Fruit fly (Drosophila melanogaster) whole organism, embryonic: ENCODE measurements around the gene Upf2.

Source experiments
- Atf3 ChIP-seq: fragments of 200-800 bp; sonication (Bioruptor generic); optimal IDR thresholded peaks from 3 replicates; lab custom pipeline; 2016; ENCODE audit warnings: missing biosample characterization, missing genetic modification characterization
- BEAF-32 ChIP-seq: fragments of 200-800 bp; sonication (Bioruptor generic); optimal IDR thresholded peaks from 3 replicates; lab custom pipeline; 2017; ENCODE audit warnings: missing biosample characterization, missing genetic modification characterization, mild to moderate bottlenecking, moderate library complexity, missing genetic modification reagents
- Bteb2 ChIP-seq: fragments of 200-800 bp; sonication (Bioruptor generic); optimal IDR thresholded peaks from 2 replicates; lab custom pipeline; 2016; ENCODE audit warnings: missing biosample characterization, missing genetic modification characterization
- CG10147 ChIP-seq: fragments of 200-800 bp; sonication (Bioruptor generic); optimal IDR thresholded peaks from 2 replicates; lab custom pipeline; 2019; ENCODE audit warnings: missing biosample characterization, mild to moderate bottlenecking, missing genetic modification characterization, moderate library complexity
- CG1024 ChIP-seq: fragments of 200-800 bp; sonication (Bioruptor generic); IDR thresholded peaks from 2 replicates; pipeline ENCODE4 v1.3.6; 2022; ENCODE audit warnings: missing biosample characterization, missing genetic modification characterization
- CG13287 ChIP-seq: fragments of 200-800 bp; sonication (Bioruptor generic); IDR thresholded peaks from 2 replicates; pipeline ENCODE4 v1.3.6; 2022; ENCODE audit warnings: missing biosample characterization, missing genetic modification characterization; ENCODE audit not compliant: partially characterized antibody
- CG13894 ChIP-seq: fragments of 200-800 bp; sonication (Bioruptor generic); optimal IDR thresholded peaks from 3 replicates; lab custom pipeline; 2018; ENCODE audit warnings: missing biosample characterization, mild to moderate bottlenecking, missing genetic modification characterization, moderate library complexity
- CG15073 ChIP-seq: fragments of 200-800 bp; sonication (Bioruptor generic); optimal IDR thresholded peaks from 2 replicates; lab custom pipeline; 2016; ENCODE audit warnings: missing biosample characterization, missing genetic modification characterization
- CG1602 ChIP-seq: fragments of 200-800 bp; sonication (Bioruptor generic); optimal IDR thresholded peaks from 3 replicates; lab custom pipeline; 2016; ENCODE audit warnings: missing biosample characterization, missing genetic modification characterization
- CG17328 ChIP-seq: fragments of 200-800 bp; sonication (Bioruptor generic); IDR thresholded peaks from 2 replicates; pipeline ENCODE4 v1.3.6; 2022; ENCODE audit warnings: missing biosample characterization, missing genetic modification characterization
- CG17361 ChIP-seq: fragments of 200-800 bp; sonication (Bioruptor generic); IDR thresholded peaks from 3 replicates; pipeline ENCODE4 v1.3.6; 2022; ENCODE audit warnings: missing biosample characterization, missing genetic modification characterization
- CG17612 ChIP-seq: fragments of 200-800 bp; sonication (Bioruptor generic); IDR thresholded peaks from 2 replicates; pipeline ENCODE4 v1.3.6; 2022; ENCODE audit warnings: missing biosample characterization, missing genetic modification characterization
- CG2678 ChIP-seq: fragments of 200-800 bp; sonication (Bioruptor generic); optimal IDR thresholded peaks from 3 replicates; lab custom pipeline; 2019; ENCODE audit warnings: missing biosample characterization, mild to moderate bottlenecking, missing genetic modification characterization, moderate library complexity
- CG3065 ChIP-seq: fragments of 200-800 bp; sonication (Bioruptor generic); optimal IDR thresholded peaks from 2 replicates; lab custom pipeline; 2016; ENCODE audit warnings: missing biosample characterization, missing genetic modification characterization
- CG43689 ChIP-seq: fragments of 200-800 bp; sonication (Bioruptor generic); IDR thresholded peaks from 2 replicates; pipeline ENCODE4 v1.3.6; 2022; ENCODE audit warnings: missing biosample characterization, missing genetic modification characterization
- CG6854 ChIP-seq: fragments of 200-800 bp; sonication (Bioruptor generic); optimal IDR thresholded peaks from 3 replicates; lab custom pipeline; 2017; ENCODE audit warnings: missing biosample characterization, mild to moderate bottlenecking, missing genetic modification characterization
- CG9215 ChIP-seq: fragments of 200-800 bp; sonication (Bioruptor generic); IDR thresholded peaks from 2 replicates; pipeline ENCODE4 v1.3.6; 2022; ENCODE audit warnings: missing biosample characterization, missing genetic modification characterization
- Dp ChIP-seq: fragments of 200-800 bp; sonication (Bioruptor generic); optimal IDR thresholded peaks from 2 replicates; lab custom pipeline; 2018; ENCODE audit warnings: missing biosample characterization, mild to moderate bottlenecking, missing genetic modification characterization, moderate library complexity
- E2f2 ChIP-seq: fragments of 200-800 bp; sonication (Bioruptor generic); IDR thresholded peaks from 2 replicates; pipeline ENCODE4 v1.3.6; 2022; ENCODE audit warnings: missing biosample characterization, missing genetic modification characterization
- Fer2 ChIP-seq: fragments of 200-800 bp; sonication (Bioruptor generic); optimal IDR thresholded peaks from 2 replicates; lab custom pipeline; 2018; ENCODE audit warnings: missing biosample characterization, mild to moderate bottlenecking, missing genetic modification characterization, moderate library complexity
- Hmr ChIP-seq: fragments of 200-800 bp; sonication (Bioruptor generic); optimal IDR thresholded peaks from 3 replicates; lab custom pipeline; 2017; ENCODE audit warnings: mild to moderate bottlenecking, missing biosample characterization, missing genetic modification reagents, missing genetic modification characterization
- Hmx ChIP-seq: fragments of 200-800 bp; sonication (Bioruptor generic); optimal IDR thresholded peaks from 2 replicates; lab custom pipeline; 2016; ENCODE audit warnings: missing biosample characterization, missing genetic modification characterization
- Lpt ChIP-seq: fragments of >200 bp; optimal IDR thresholded peaks from 2 replicates; lab custom pipeline; 2018; ENCODE audit warnings: missing biosample characterization, missing genetic modification characterization
- MTF-1 ChIP-seq: fragments of 200-800 bp; sonication (Bioruptor generic); optimal IDR thresholded peaks from 2 replicates; lab custom pipeline; 2018; ENCODE audit warnings: missing biosample characterization, mild to moderate bottlenecking, missing genetic modification characterization, borderline replicate concordance
- Myb ChIP-seq: fragments of 200-800 bp; sonication (Bioruptor generic); optimal IDR thresholded peaks from 2 replicates; lab custom pipeline; 2016; ENCODE audit warnings: missing biosample characterization, missing genetic modification characterization
- Opbp ChIP-seq: fragments of 200-800 bp; sonication (Bioruptor generic); IDR thresholded peaks from 3 replicates; pipeline ENCODE4 v1.3.6; 2022; ENCODE audit warnings: missing biosample characterization, missing genetic modification characterization; ENCODE audit not compliant: partially characterized antibody
- Ravus ChIP-seq: fragments of 200-800 bp; sonication (Bioruptor generic); IDR thresholded peaks from 2 replicates; pipeline ENCODE4 v1.3.6; 2022; ENCODE audit warnings: missing biosample characterization, missing genetic modification characterization
- Ssrp ChIP-seq: fragments of 200-800 bp; sonication (Bioruptor generic); optimal IDR thresholded peaks from 2 replicates; lab custom pipeline; 2018; ENCODE audit warnings: missing biosample characterization, mild to moderate bottlenecking, missing genetic modification characterization, moderate library complexity
- Xbp1 ChIP-seq: fragments of 200-800 bp; sonication (Bioruptor generic); optimal IDR thresholded peaks from 3 replicates; lab custom pipeline; 2016; ENCODE audit warnings: missing biosample characterization, mild to moderate bottlenecking, missing genetic modification characterization
- Xrp1 ChIP-seq: fragments of 200-800 bp; sonication (Bioruptor generic); IDR thresholded peaks from 2 replicates; pipeline ENCODE4 v1.3.6; 2022; ENCODE audit warnings: missing biosample characterization, missing genetic modification characterization
- YL-1 ChIP-seq: fragments of 200-800 bp; sonication (Bioruptor generic); optimal IDR thresholded peaks from 3 replicates; lab custom pipeline; 2017; ENCODE audit warnings: missing biosample characterization, mild to moderate bottlenecking, missing genetic modification characterization
- br ChIP-seq: fragments of >200 bp; optimal IDR thresholded peaks from 2 replicates; lab custom pipeline; 2017
- btn ChIP-seq: fragments of 200-800 bp; sonication (Bioruptor generic); optimal IDR thresholded peaks from 2 replicates; lab custom pipeline; 2016; ENCODE audit warnings: missing biosample characterization, missing genetic modification characterization
- cg ChIP-seq: fragments of 200-800 bp; sonication (Bioruptor generic); optimal IDR thresholded peaks from 3 replicates; lab custom pipeline; 2019; ENCODE audit warnings: missing biosample characterization, mild to moderate bottlenecking, missing genetic modification characterization, moderate library complexity
- croc ChIP-seq: fragments of 200-800 bp; sonication (Bioruptor generic); conservative IDR thresholded peaks from 3 replicates; pipeline ENCODE4 v1.3.6; 2022; ENCODE audit warnings: missing biosample characterization, missing genetic modification characterization
- da ChIP-seq: fragments of 200-800 bp; sonication (Bioruptor generic); optimal IDR thresholded peaks from 2 replicates; lab custom pipeline; 2016; ENCODE audit warnings: missing biosample characterization, missing genetic modification characterization
- dimm ChIP-seq: fragments of 200-800 bp; sonication (Bioruptor generic); IDR thresholded peaks from 2 replicates; pipeline ENCODE4 v1.3.6; 2022; ENCODE audit warnings: missing biosample characterization, missing genetic modification characterization
- esg ChIP-seq: fragments of 200-800 bp; sonication (Bioruptor generic); conservative IDR thresholded peaks from 2 replicates; pipeline ENCODE4 v1.3.6; 2022; ENCODE audit warnings: missing biosample characterization, missing genetic modification characterization
- fd64A ChIP-seq: fragments of 200-800 bp; sonication (Bioruptor generic); optimal IDR thresholded peaks from 3 replicates; lab custom pipeline; 2018; ENCODE audit warnings: missing biosample characterization, mild to moderate bottlenecking, missing genetic modification characterization
- fd96Cb ChIP-seq: fragments of 200-800 bp; sonication (Bioruptor generic); optimal IDR thresholded peaks from 2 replicates; lab custom pipeline; 2018; ENCODE audit warnings: missing biosample characterization, mild to moderate bottlenecking, missing genetic modification characterization, moderate library complexity
- gem ChIP-seq: fragments of 200-800 bp; sonication (Bioruptor generic); optimal IDR thresholded peaks from 2 replicates; lab custom pipeline; 2019; ENCODE audit warnings: missing biosample characterization, mild to moderate bottlenecking, missing genetic modification characterization, moderate library complexity
- gfzf ChIP-seq: fragments of 200-800 bp; sonication (Bioruptor generic); optimal IDR thresholded peaks from 2 replicates; lab custom pipeline; 2016; ENCODE audit warnings: missing biosample characterization, mild to moderate bottlenecking, missing genetic modification characterization, moderate library complexity
- hb ChIP-seq: fragments of 200-800 bp; sonication (Bioruptor generic); IDR thresholded peaks from 3 replicates; pipeline ENCODE4 v1.3.6; 2022; ENCODE audit warnings: missing biosample characterization, missing genetic modification characterization; ENCODE audit not compliant: partially characterized antibody
- hth ChIP-seq: fragments of >200 bp; optimal IDR thresholded peaks from 2 replicates; lab custom pipeline; 2017; ENCODE audit warnings: inconsistent platforms
- jing ChIP-seq: fragments of 200-800 bp; sonication (Bioruptor generic); optimal IDR thresholded peaks from 2 replicates; lab custom pipeline; 2018; ENCODE audit warnings: missing biosample characterization, mild to moderate bottlenecking, missing genetic modification characterization
- lmd ChIP-seq: fragments of 200-800 bp; sonication (Bioruptor generic); IDR thresholded peaks from 2 replicates; pipeline ENCODE4 v1.3.6; 2022; ENCODE audit warnings: missing biosample characterization, missing genetic modification characterization
- sna ChIP-seq: fragments of 200-800 bp; sonication (Bioruptor generic); IDR thresholded peaks from 2 replicates; pipeline ENCODE4 v1.3.6; 2022; ENCODE audit warnings: missing biosample characterization, missing genetic modification characterization; ENCODE audit not compliant: partially characterized antibody
- tgo ChIP-seq: fragments of 200-800 bp; sonication (Bioruptor generic); IDR thresholded peaks from 3 replicates; pipeline ENCODE4 v1.3.6; 2022; ENCODE audit warnings: missing biosample characterization, missing genetic modification characterization
- unc-4 ChIP-seq: fragments of 200-800 bp; sonication (Bioruptor generic); IDR thresholded peaks from 2 replicates; pipeline ENCODE4 v1.3.6; 2022; ENCODE audit warnings: missing biosample characterization, missing genetic modification characterization; ENCODE audit not compliant: partially characterized antibody

The Upf2 gene

DNA sequence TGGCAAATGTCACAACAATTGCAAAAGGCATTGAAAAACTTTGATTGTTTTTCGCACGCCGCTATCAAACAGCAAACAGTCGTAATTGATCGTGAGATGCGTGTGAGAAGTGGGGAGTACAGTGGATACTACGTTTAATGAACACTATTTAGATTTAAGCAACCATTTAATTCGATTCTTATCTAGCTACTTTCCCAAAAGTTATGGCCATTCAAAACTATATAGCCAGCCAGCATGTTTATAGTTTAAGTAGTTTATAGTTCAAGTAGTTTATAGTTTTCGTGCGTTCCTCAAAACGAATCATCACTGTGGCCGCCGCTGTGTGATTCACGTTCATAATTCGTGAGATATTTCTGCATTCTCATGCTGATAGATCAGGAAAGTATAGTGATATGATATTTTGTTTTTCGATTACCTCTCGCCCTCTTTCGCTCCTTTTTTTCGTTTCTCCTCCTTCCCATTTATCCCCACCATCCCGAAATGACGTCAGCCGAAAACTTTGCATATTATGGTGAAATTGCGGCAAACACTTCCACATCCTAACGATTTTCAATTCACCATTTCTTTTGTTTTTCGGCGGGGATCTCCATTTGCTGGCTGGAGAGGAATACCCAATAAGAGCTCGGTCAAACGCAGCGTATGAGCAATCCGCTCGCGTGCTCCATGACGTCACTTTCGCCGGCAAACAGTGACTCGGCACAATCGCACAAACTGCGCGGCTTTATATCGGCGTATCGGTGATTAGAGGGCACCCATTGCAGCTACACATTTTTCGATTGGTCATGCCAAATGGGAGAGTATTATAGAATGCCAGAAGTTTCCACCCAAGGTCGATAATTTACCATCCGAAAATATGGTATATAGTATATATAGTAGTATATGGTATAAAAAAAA lies 38.4 kb upstream of the Upf2 start (continued):
- peak; percentile 37 for TF ChIP-seq Hmx (GFP tag; lab: Kevin White, UChicago)
- no peak for TF ChIP-seq CG43689 (GFP tag; lab: Robert Waterston, UW)
- peak; percentile 47 for TF ChIP-seq Xbp1 (GFP tag; lab: Kevin White, UChicago)
- no peak for TF ChIP-seq br (lab: Kevin White, UChicago)
- peak; percentile 47; the same call in 1 of the 2 replicates for TF ChIP-seq CG9215 (GFP tag; lab: Robert Waterston, UW)
- no peak for TF ChIP-seq Dp (GFP tag; lab: Kevin White, UChicago)
- TF ChIP-seq cg (GFP tag; lab: Kevin White, UChicago): no peak
- no peak for TF ChIP-seq sna
- no peak for TF ChIP-seq CG3065
- peak; percentile 69 for TF ChIP-seq CG10147 (GFP tag; lab: Kevin White, UChicago)
- TF ChIP-seq CG1024 (GFP tag; lab: Robert Waterston, UW): 0 out of 2 replicates have a peak, but pooled peaks have one; percentile 14
- no peak for TF ChIP-seq dimm (GFP tag; lab: Robert Waterston, UW)
- TF ChIP-seq MTF-1 (GFP tag; lab: Kevin White, UChicago): no peak
- TF ChIP-seq Bteb2 (GFP tag; lab: Kevin White, UChicago): peak; percentile 49
- TF ChIP-seq Myb (GFP tag; lab: Kevin White, UChicago): peak; percentile 61
- peak; percentile 20 for TF ChIP-seq CG1602 (GFP tag; lab: Kevin White, UChicago)
- TF ChIP-seq hb: no peak
- TF ChIP-seq gfzf (GFP tag; lab: Kevin White, UChicago): no peak
- TF ChIP-seq esg (GFP tag; lab: Robert Waterston, UW): peak; percentile 42
- TF ChIP-seq Ravus (GFP tag; lab: Robert Waterston, UW): no peak; the same call in 1 of the 2 replicates
- TF ChIP-seq Hmr (GFP tag; lab: Kevin White, UChicago): peak; percentile 84
- no peak for TF ChIP-seq da (GFP tag; lab: Kevin White, UChicago)
- TF ChIP-seq Ssrp (tag; lab: Kevin White, UChicago): no peak
- TF ChIP-seq tgo (GFP tag; lab: Robert Waterston, UW): peak; percentile 60
- peak; percentile 49 for TF ChIP-seq CG6854 (GFP tag; lab: Kevin White, UChicago)
- TF ChIP-seq fd96Cb: peak; percentile 7
- peak; percentile 74 for TF ChIP-seq gem (tag; lab: Kevin White, UChicago)
- no peak for TF ChIP-seq Atf3 (GFP tag; lab: Kevin White, UChicago)
- peak; percentile 54 for TF ChIP-seq Fer2 (tag; lab: Kevin White, UChicago)
- 0 out of 2 replicates have a peak, but pooled peaks have one; percentile 46 for TF ChIP-seq CG17612 (GFP tag; lab: Robert Waterston, UW)
- TF ChIP-seq CG15073 (GFP tag; lab: Kevin White, UChicago): no peak
- TF ChIP-seq E2f2 (GFP tag; lab: Robert Waterston, UW): peak; percentile 17; the same call in 1 of the 2 replicates
- TF ChIP-seq BEAF-32 (GFP tag; lab: Kevin White, UChicago): no peak
- TF ChIP-seq hth (lab: Kevin White, UChicago): no peak
- TF ChIP-seq Lpt (GFP tag; lab: Kevin White, UChicago): no peak
- no peak for TF ChIP-seq Opbp (GFP tag; lab: Robert Waterston, UW)
- TF ChIP-seq YL-1 (GFP tag; lab: Kevin White, UChicago): no peak
- no peak for TF ChIP-seq fd64A (GFP tag; lab: Kevin White, UChicago)
- no peak for TF ChIP-seq CG13287 (GFP tag; lab: Robert Waterston, UW)
- peak; percentile 52 for TF ChIP-seq CG17328
- TF ChIP-seq Xrp1 (GFP tag; lab: Robert Waterston, UW): peak; percentile 54; the same call in 1 of the 2 replicates
- TF ChIP-seq unc-4 (GFP tag; lab: Robert Waterston, UW): no peak
- TF ChIP-seq croc (GFP tag; lab: Robert Waterston, UW): no peak
- TF ChIP-seq jing: no peak
- TF ChIP-seq CG2678 (tag; lab: Kevin White, UChicago): peak; percentile 74
- TF ChIP-seq CG13894: peak; percentile 56
- peak; percentile 67; the same call in 1 of the 2 replicates for TF ChIP-seq lmd (GFP tag; lab: Robert Waterston, UW)
- 0 out of 3 replicates have a peak, but pooled peaks have one; percentile 16 for TF ChIP-seq CG17361 (GFP tag; lab: Robert Waterston, UW)
- no peak for TF ChIP-seq btn
